Fruit fly (Drosophila melanogaster): ENCODE data around the gene jvl.

jvl gene

dm6 chr3R:14819711-14820153 lies 78.3 kb downstream of the jvl start (continued):
- no peak for TF ChIP-seq Dek (tag; optimal IDR thresholded peaks at IDR 0.05)
- no peak for TF ChIP-seq Doc2 (GFP tag; IDR thresholded peaks at IDR 0.05)
- TF ChIP-seq sisA (GFP tag; IDR thresholded peaks at IDR 0.05): no peak
- no peak for TF ChIP-seq Sry-δ (GFP tag; optimal IDR thresholded peaks at IDR 0.05)
- TF ChIP-seq Dip3 (GFP tag; optimal IDR thresholded peaks at IDR 0.05): no peak
- no peak for TF ChIP-seq CG31224 (GFP tag; IDR thresholded peaks at IDR 0.05)
- TF ChIP-seq Lim3 (GFP tag; IDR thresholded peaks at IDR 0.05): no peak
- no peak for TF ChIP-seq lbe (GFP tag; optimal IDR thresholded peaks at IDR 0.05)
- no peak for TF ChIP-seq CG11398 (GFP tag; optimal IDR thresholded peaks at IDR 0.05)
- TF ChIP-seq D (optimal IDR thresholded peaks at IDR 0.05): no peak
- no peak for TF ChIP-seq D (GFP tag; optimal IDR thresholded peaks at IDR 0.05)
- TF ChIP-seq row (GFP tag; IDR thresholded peaks at IDR 0.05): no peak
- no peak for TF ChIP-seq CG14667 (GFP tag; IDR thresholded peaks at IDR 0.05)
- no peak for TF ChIP-seq zen (tag; optimal IDR thresholded peaks at IDR 0.05)
- TF ChIP-seq bbx (GFP tag; IDR thresholded peaks at IDR 0.05; ENCODE audit: partially characterized antibody): no peak; the same call in 1 of the 2 replicates
- TF ChIP-seq CG17612 (GFP tag; IDR thresholded peaks at IDR 0.05): no peak
- TF ChIP-seq dmrt99B (tag; optimal IDR thresholded peaks at IDR 0.05): peak; percentile 2
- no peak for TF ChIP-seq NC2β (GFP tag; optimal IDR thresholded peaks at IDR 0.05)
- peak; percentile 3 for TF ChIP-seq HmgD (GFP tag; optimal IDR thresholded peaks at IDR 0.05)
- no peak for TF ChIP-seq ac (GFP tag; optimal IDR thresholded peaks at IDR 0.05)
- 0 out of 4 replicates have a peak, but pooled peaks have one; percentile 9 for TF ChIP-seq Gug (GFP tag; IDR thresholded peaks at IDR 0.05)
- TF ChIP-seq CG14014 (GFP tag; IDR thresholded peaks at IDR 0.05): peak; percentile 16; the same call in 1 of the 2 replicates
- no peak for TF ChIP-seq CG42726 (GFP tag; IDR thresholded peaks at IDR 0.05; ENCODE audit: partially characterized antibody)
- no peak for TF ChIP-seq CG7372 (GFP tag; IDR thresholded peaks at IDR 0.05)
- peak; percentile 0 for TF ChIP-seq odd (GFP tag; optimal IDR thresholded peaks at IDR 0.05)
- TF ChIP-seq CG16863 (GFP tag; optimal IDR thresholded peaks at IDR 0.05): no peak
- TF ChIP-seq z (GFP tag; IDR thresholded peaks at IDR 0.05): no peak
- no peak for TF ChIP-seq CG12219 (GFP tag; optimal IDR thresholded peaks at IDR 0.05)
- TF ChIP-seq CG31365 (tag; optimal IDR thresholded peaks at IDR 0.05): no peak
- TF ChIP-seq jing (GFP tag; optimal IDR thresholded peaks at IDR 0.05): no peak
- no peak for TF ChIP-seq unpg (GFP tag; optimal IDR thresholded peaks at IDR 0.05)
- no peak for TF ChIP-seq bsh (GFP tag; optimal IDR thresholded peaks at IDR 0.05)
- TF ChIP-seq CHES-1-like (GFP tag; optimal IDR thresholded peaks at IDR 0.05): no peak
- TF ChIP-seq Fer3 (tag; optimal IDR thresholded peaks at IDR 0.05): no peak
- no peak for TF ChIP-seq dmrt11E (tag; optimal IDR thresholded peaks at IDR 0.05)
- no peak for TF ChIP-seq crp (GFP tag; optimal IDR thresholded peaks at IDR 0.05)
- no peak for TF ChIP-seq ERR (GFP tag; optimal IDR thresholded peaks at IDR 0.05)
- no peak for TF ChIP-seq bcd (GFP tag; optimal IDR thresholded peaks at IDR 0.05)
- no peak for TF ChIP-seq Dbx (GFP tag; IDR thresholded peaks at IDR 0.05)
- TF ChIP-seq ATbp (GFP tag; optimal IDR thresholded peaks at IDR 0.05): no peak
- no peak for TF ChIP-seq repo (GFP tag; optimal IDR thresholded peaks at IDR 0.05)
- TF ChIP-seq ewg (GFP tag; optimal IDR thresholded peaks at IDR 0.05): no peak
- no peak for TF ChIP-seq ttk (GFP tag; IDR thresholded peaks at IDR 0.05)
- no peak for TF ChIP-seq croc (GFP tag; conservative IDR thresholded peaks at IDR 0.05)
- no peak for TF ChIP-seq Ada2b (GFP tag; IDR thresholded peaks at IDR 0.05)
- no peak for TF ChIP-seq unc-4 (GFP tag; IDR thresholded peaks at IDR 0.05; ENCODE audit: partially characterized antibody)
- TF ChIP-seq CG4328 (GFP tag; optimal IDR thresholded peaks at IDR 0.05): no peak
- TF ChIP-seq tx (GFP tag; optimal IDR thresholded peaks at IDR 0.05): no peak
- no peak for TF ChIP-seq nmo (GFP tag; optimal IDR thresholded peaks at IDR 0.05)
- no peak for TF ChIP-seq CG1529 (GFP tag; optimal IDR thresholded peaks at IDR 0.05)
- no peak for TF ChIP-seq CG16779 (GFP tag; IDR thresholded peaks at IDR 0.05)
- TF ChIP-seq CG3163 (GFP tag; optimal IDR thresholded peaks at IDR 0.05): peak; percentile 0

Data from whole organism, embryonic.